Worm (Caenorhabditis elegans) whole organism, L4/young adult: ENCODE results near the gene C44B7.5.

Experiments
- W03F9.2 ChIP-seq: fragments of 150-350 bp; optimal IDR thresholded peaks from 2 replicates; lab custom pipeline; 2014; ENCODE audit warnings: missing biosample characterization, missing genetic modification characterization
- dao-5 ChIP-seq: sonication (generic microtip); optimal IDR thresholded peaks from 2 replicates; lab custom pipeline; 2016; ENCODE audit warnings: missing genotype, missing genetic modification characterization, moderate library complexity, missing compliant biosample characterization
- him-1 ChIP-seq: sonication (generic microtip); optimal IDR thresholded peaks from 2 replicates; lab custom pipeline; 2016; ENCODE audit warnings: missing genotype, missing genetic modification reagents, missing genetic modification characterization, missing compliant biosample characterization

DNA sequence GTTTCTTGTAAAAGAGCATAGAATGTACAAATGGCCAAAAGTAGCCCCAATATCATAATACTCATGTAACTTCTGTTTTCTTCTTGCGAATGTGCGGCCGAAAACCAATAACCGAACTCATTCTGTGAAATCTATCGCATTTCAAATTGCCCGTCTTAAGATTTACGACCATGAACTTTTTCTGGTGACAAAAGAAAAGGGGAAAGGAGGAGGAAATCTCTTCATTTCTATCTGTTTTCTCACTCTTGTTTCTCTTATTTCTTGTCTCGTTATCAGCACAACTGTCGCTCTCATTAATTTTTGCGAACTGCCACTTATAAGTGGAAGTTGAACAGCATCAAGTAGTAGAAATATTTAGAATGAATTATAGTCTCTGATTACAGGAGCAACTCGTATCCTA lies 31.3 kb downstream of the C44B7.5 start:
- TF ChIP-seq him-1 (tag; lab: Kevin White, UChicago) (no peak), W03F9.2 (tag; lab: Kevin White, UChicago) (no peak), dao-5 (no peak)
